Worm (Caenorhabditis elegans) whole organism, L1 larva: ENCODE measurements around the gene AH9.3.

Experiments used
- C34B4.2 ChIP-seq: sonication (generic microtip); optimal IDR thresholded peaks from 2 replicates; lab custom pipeline; 2017; ENCODE audit warnings: mild to moderate bottlenecking, missing genetic modification characterization, missing compliant biosample characterization
- aha-1 ChIP-seq: fragments of 150-350 bp; optimal IDR thresholded peaks from 2 replicates; lab custom pipeline; 2014; ENCODE audit warnings: missing biosample characterization, missing genetic modification characterization
- aly-2 ChIP-seq: fragments of 150-350 bp; optimal IDR thresholded peaks from 2 replicates; lab custom pipeline; 2014; ENCODE audit warnings: missing biosample characterization, missing genetic modification characterization
- ama-1 ChIP-seq: fragments of 150-350 bp; optimal IDR thresholded peaks from 2 replicates; lab custom pipeline; 2014
- blmp-1 ChIP-seq: fragments of 150-350 bp; optimal IDR thresholded peaks from 2 replicates; lab custom pipeline; 2014; ENCODE audit warnings: missing biosample characterization, missing genetic modification characterization
- dpl-1 ChIP-seq, 3 experiments: fragments of 150-350 bp in 2 of 3; sonication (generic microtip) in 1 of 3; optimal IDR thresholded peaks; 2 replicates each; lab custom pipeline; 2014 to 2017; ENCODE audit warnings: missing biosample characterization in 3 of 3, missing genetic modification characterization in 3 of 3, missing genetic modification reagents in 3 of 3
- dsc-1 ChIP-seq: sonication (generic microtip); optimal IDR thresholded peaks from 2 replicates; lab custom pipeline; 2016; ENCODE audit warnings: mild to moderate bottlenecking, missing genetic modification characterization, missing compliant biosample characterization
- efl-1 ChIP-seq, 4 experiments: fragments of 150-350 bp; optimal IDR thresholded peaks in 3 of 4; peaks in 1 of 4; 1 replicate in 1 of 4; 2 replicates in 3 of 4; lab custom pipeline; 2014; ENCODE audit warnings: missing biosample characterization in 2 of 4, missing genetic modification characterization in 2 of 4, missing genetic modification reagents in 2 of 4
- elt-3 ChIP-seq, 6 experiments: fragments of 150-350 bp in 1 of 6; sonication (generic microtip); optimal IDR thresholded peaks; 2 replicates each; lab custom pipeline; 2017 to 2018; ENCODE audit warnings: missing biosample characterization in 6 of 6, missing genetic modification characterization in 6 of 6, inconsistent platforms in 1 of 6
- grh-1 ChIP-seq: fragments of 200-800 bp; sonication (Bioruptor generic); IDR thresholded peaks from 2 replicates; pipeline ENCODE4 v1.3.6; 2022; ENCODE audit warnings: missing genetic modification reagents, missing genetic modification characterization, missing compliant biosample characterization
- hlh-17 ChIP-seq: fragments of 200-800 bp; sonication (Bioruptor generic); optimal IDR thresholded peaks from 2 replicates; lab custom pipeline; 2018; ENCODE audit warnings: missing genetic modification characterization, mild to moderate bottlenecking, missing compliant biosample characterization, moderate library complexity, borderline replicate concordance
- hlh-4 ChIP-seq: sonication (generic microtip); optimal IDR thresholded peaks from 2 replicates; lab custom pipeline; 2016; ENCODE audit warnings: mild to moderate bottlenecking, missing genetic modification characterization, missing compliant biosample characterization
- irx-1 ChIP-seq: sonication (generic microtip); optimal IDR thresholded peaks from 2 replicates; lab custom pipeline; 2016; ENCODE audit warnings: missing genetic modification characterization, missing compliant biosample characterization
- lin-15B ChIP-seq: fragments of 150-350 bp; sonication (generic microtip); optimal IDR thresholded peaks from 3 replicates; lab custom pipeline; 2014; ENCODE audit warnings: missing biosample characterization, missing genetic modification characterization
- lin-39 ChIP-seq: fragments of 150-350 bp; optimal IDR thresholded peaks from 2 replicates; lab custom pipeline; 2014; ENCODE audit warnings: missing biosample characterization, missing genetic modification reagents, missing genetic modification characterization
- lir-3 ChIP-seq: sonication (generic microtip); optimal IDR thresholded peaks from 2 replicates; lab custom pipeline; 2016; ENCODE audit warnings: mild to moderate bottlenecking, missing genetic modification characterization, moderate library complexity, missing compliant biosample characterization; ENCODE audit not compliant: poor library complexity
- mab-9 ChIP-seq: fragments of 200-800 bp; sonication (Bioruptor generic); IDR thresholded peaks from 2 replicates; pipeline ENCODE4 v1.3.6; 2022; ENCODE audit warnings: missing genetic modification reagents, missing genetic modification characterization, missing compliant biosample characterization
- nhr-12 ChIP-seq: sonication (generic microtip); optimal IDR thresholded peaks from 2 replicates; lab custom pipeline; 2017; ENCODE audit warnings: missing biosample characterization, missing genetic modification characterization
- nhr-19 ChIP-seq: fragments of 200-800 bp; sonication (Bioruptor generic); conservative IDR thresholded peaks from 2 replicates; pipeline ENCODE4 v1.3.6; 2022; ENCODE audit warnings: missing genetic modification characterization, missing compliant biosample characterization
- nhr-20 ChIP-seq: sonication (generic microtip); optimal IDR thresholded peaks from 2 replicates; lab custom pipeline; 2016; ENCODE audit warnings: mild to moderate bottlenecking, missing genetic modification characterization, missing compliant biosample characterization
- nhr-237 ChIP-seq: fragments of 150-350 bp; optimal IDR thresholded peaks from 2 replicates; lab custom pipeline; 2014; ENCODE audit warnings: missing biosample characterization, missing genetic modification characterization
- nhr-47 ChIP-seq: sonication (generic microtip); optimal IDR thresholded peaks from 2 replicates; lab custom pipeline; 2016; ENCODE audit warnings: mild to moderate bottlenecking, missing genetic modification characterization, moderate library complexity, missing compliant biosample characterization
- nhr-76 ChIP-seq: sonication (generic microtip); optimal IDR thresholded peaks from 2 replicates; lab custom pipeline; 2017; ENCODE audit warnings: missing biosample characterization, missing genetic modification characterization
- nhr-77 ChIP-seq: fragments of 150-350 bp; optimal IDR thresholded peaks from 2 replicates; lab custom pipeline; 2014; ENCODE audit warnings: missing biosample characterization, missing genetic modification characterization
- pqm-1 ChIP-seq: sonication (generic microtip); optimal IDR thresholded peaks from 3 replicates; lab custom pipeline; 2017; ENCODE audit warnings: missing biosample characterization, missing genetic modification characterization
- rnt-1 ChIP-seq: sonication (generic microtip); optimal IDR thresholded peaks from 2 replicates; lab custom pipeline; 2016; ENCODE audit warnings: mild to moderate bottlenecking, missing genetic modification characterization, moderate library complexity, missing compliant biosample characterization
- skn-1 ChIP-seq: fragments of 150-350 bp; optimal IDR thresholded peaks from 2 replicates; lab custom pipeline; 2014; ENCODE audit warnings: missing biosample characterization, missing genetic modification characterization
- sptf-1 ChIP-seq: fragments of 150-350 bp; optimal IDR thresholded peaks from 2 replicates; lab custom pipeline; 2014; ENCODE audit warnings: missing biosample characterization, missing genetic modification characterization
- sup-37 ChIP-seq: fragments of 200-800 bp; sonication (Bioruptor generic); optimal IDR thresholded peaks from 2 replicates; lab custom pipeline; 2018; ENCODE audit warnings: mild to moderate bottlenecking, missing genetic modification characterization, missing compliant biosample characterization
- tbx-2 ChIP-seq: sonication (generic microtip); optimal IDR thresholded peaks from 2 replicates; lab custom pipeline; 2016; ENCODE audit warnings: missing genetic modification characterization, missing compliant biosample characterization
- unc-30 ChIP-seq: sonication (generic microtip); optimal IDR thresholded peaks from 2 replicates; lab custom pipeline; 2017; ENCODE audit warnings: missing biosample characterization, missing genetic modification characterization
- unc-62 ChIP-seq: fragments of 150-350 bp; optimal IDR thresholded peaks from 2 replicates; lab custom pipeline; 2014; ENCODE audit warnings: missing biosample characterization, missing genetic modification reagents, missing genetic modification characterization
- unc-86 ChIP-seq: sonication (generic microtip); optimal IDR thresholded peaks from 2 replicates; lab custom pipeline; 2016; ENCODE audit warnings: missing genetic modification characterization, missing compliant biosample characterization
- unc-98 ChIP-seq: fragments of 200-800 bp; sonication (Bioruptor generic); IDR thresholded peaks from 2 replicates; pipeline ENCODE4 v1.3.6; 2022; ENCODE audit warnings: missing genetic modification characterization, missing compliant biosample characterization
- vab-15 ChIP-seq: sonication (generic microtip); optimal IDR thresholded peaks from 2 replicates; lab custom pipeline; 2017; ENCODE audit warnings: missing genotype, mild to moderate bottlenecking, missing genetic modification characterization, missing compliant biosample characterization
- zag-1 ChIP-seq: fragments of 150-350 bp; optimal IDR thresholded peaks from 2 replicates; lab custom pipeline; 2014; ENCODE audit warnings: missing biosample characterization, missing genetic modification characterization

The AH9.3 gene

ce11 chrX:2261003-2261402, at the start of gene AH9.3:
Gene AH9.3 (minus strand): TSS chrX:2261103.
- TF ChIP-seq tbx-2 (no peak), irx-1 (tag; lab: Kevin White, UChicago) (no peak), unc-62 (no peak), hlh-17 (no peak), nhr-20 (tag; lab: Kevin White, UChicago) (no peak), vab-15 (tag; lab: Kevin White, UChicago) (no peak), lir-3 (no peak), nhr-77 (no peak), ama-1 (lab: Kevin White, UChicago) (no peak), rnt-1 (tag; lab: Kevin White, UChicago) (no peak), grh-1 (GFP tag; lab: Robert Waterston, UW) (no peak), aly-2 (no peak)

ce11 chrX:2304496-2304895, 43.6 kb upstream of the AH9.3 start:
- TF ChIP-seq sptf-1 (no peak), zag-1 (tag; lab: Kevin White, UChicago) (no peak), aly-2 (no peak), unc-98 (GFP tag; lab: Robert Waterston, UW) (no peak), sup-37 (GFP tag; lab: Kevin White, UChicago) (no peak), nhr-76 (tag; lab: Kevin White, UChicago) (no peak), elt-3 (tag; optimal IDR thresholded peaks at IDR 0.05; lab: Kevin White, UChicago) (no peak), nhr-19 (GFP tag; lab: Robert Waterston, UW) (no peak), dsc-1 (no peak)

ce11 chrX:2303253-2303652, 42.4 kb upstream of the AH9.3 start:
- TF ChIP-seq efl-1 (optimal IDR thresholded peaks at IDR 0.05; lab: Kevin White, UChicago) (no peak), efl-1 (GFP tag; optimal IDR thresholded peaks at IDR 0.05 in 1 of 2; lab: Kevin White, UChicago) (peak in 1 of 2 experiments; percentile 44), mab-9 (no peak), blmp-1 (tag; lab: Kevin White, UChicago) (peak; percentile 82)
- TF ChIP-seq, all 84 proteins: peak for 2

ce11 chrX:2302782-2303181, 41.9 kb upstream of the AH9.3 start, which contains the start of gene hum-6:
Gene hum-6 (plus strand): TSS chrX:2303082.
- no peak for TF ChIP-seq C34B4.2
- TF ChIP-seq aha-1 = no peak
- no peak for TF ChIP-seq lir-3
- no peak for TF ChIP-seq lin-15B
- TF ChIP-seq unc-86 (tag; lab: Kevin White, UChicago) = no peak
- no peak for TF ChIP-seq skn-1 (tag; lab: Kevin White, UChicago)
- TF ChIP-seq hlh-4 (tag; lab: Kevin White, UChicago) = no peak
- TF ChIP-seq unc-98 (GFP tag; lab: Robert Waterston, UW) = no peak
- no peak for TF ChIP-seq lin-39 (tag; lab: Kevin White, UChicago)
- no peak for TF ChIP-seq tbx-2
- no peak for TF ChIP-seq unc-30 (tag; lab: Kevin White, UChicago)

- no peak for TF ChIP-seq nhr-12 (tag; lab: Kevin White, UChicago)
- no peak for TF ChIP-seq nhr-47 (tag; lab: Kevin White, UChicago)
- no peak for TF ChIP-seq unc-86 (tag; lab: Kevin White, UChicago)
- TF ChIP-seq nhr-237 (tag; lab: Kevin White, UChicago) = no peak
- TF ChIP-seq pqm-1 = no peak
- TF ChIP-seq efl-1 (optimal IDR thresholded peaks at IDR 0.05; lab: Kevin White, UChicago) = no peak
- peak in 1 of 2 experiments; percentile 80 for TF ChIP-seq efl-1 (GFP tag; optimal IDR thresholded peaks at IDR 0.05 in 1 of 2; lab: Kevin White, UChicago)
- TF ChIP-seq dpl-1 (GFP tag; optimal IDR thresholded peaks at IDR 0.05; lab: Kevin White, UChicago) = no peak
- peak; percentile 35 for TF ChIP-seq blmp-1 (tag; lab: Kevin White, UChicago)
- TF ChIP-seq, all 84 proteins: peak for 2
These were observed 40.9 kb upstream of the AH9.3 start for ce11 chrX:2301821-2302220.
